Worm (Caenorhabditis elegans) whole organism, L4 larva: ENCODE measurements around the gene ech-6.
A peak's percentile ranks its signal among the peaks of the same experiment; 100 is the strongest.

Experiments used
- F26F4.8 ChIP-seq: fragments of 200-800 bp; sonication (Bioruptor generic); conservative IDR thresholded peaks from 2 replicates; pipeline ENCODE4 v1.3.6; 2022; ENCODE audit warnings: missing genetic modification characterization, missing compliant biosample characterization
- F44E2.7 ChIP-seq: fragments of 200-800 bp; sonication (Bioruptor generic); IDR thresholded peaks from 2 replicates; pipeline ENCODE4 v2.1.2; 2022; ENCODE audit warnings: missing genetic modification characterization, missing compliant biosample characterization
- F49E8.2 ChIP-seq: sonication (generic microtip); optimal IDR thresholded peaks from 2 replicates; lab custom pipeline; 2016; ENCODE audit warnings: missing compliant biosample characterization, mild to moderate bottlenecking, missing genetic modification characterization, borderline replicate concordance
- Y105C5A.15 ChIP-seq: fragments of 200-800 bp; sonication (Bioruptor generic); IDR thresholded peaks from 2 replicates; pipeline ENCODE4 v1.3.6; 2022; ENCODE audit warnings: missing genetic modification characterization, missing compliant biosample characterization
- ZK337.2 ChIP-seq: fragments of 200-800 bp; sonication (Bioruptor generic); IDR thresholded peaks from 2 replicates; pipeline ENCODE4 v1.3.6; 2022; ENCODE audit warnings: missing genetic modification reagents, missing genetic modification characterization, missing compliant biosample characterization
- ZK546.5 ChIP-seq, 2 experiments: sonication (generic microtip); optimal IDR thresholded peaks; 2 replicates each; lab custom pipeline; 2017; ENCODE audit warnings: missing biosample characterization in 2 of 2, missing genetic modification characterization in 2 of 2
- arid-1 ChIP-seq: fragments of 200-800 bp; sonication (Bioruptor generic); conservative IDR thresholded peaks from 2 replicates; pipeline ENCODE4 v1.3.6; 2022; ENCODE audit warnings: missing genetic modification reagents, missing genetic modification characterization, missing compliant biosample characterization
- ceh-20 ChIP-seq: fragments of 200-800 bp; sonication (Bioruptor generic); IDR thresholded peaks from 2 replicates; pipeline ENCODE4 v1.3.6; 2022; ENCODE audit warnings: missing genetic modification reagents, missing genetic modification characterization, missing compliant biosample characterization
- ceh-82 ChIP-seq: sonication (generic microtip); optimal IDR thresholded peaks from 2 replicates; lab custom pipeline; 2017; ENCODE audit warnings: missing biosample characterization, missing genetic modification characterization
- daf-16 ChIP-seq, 3 experiments: sonication (generic microtip); optimal IDR thresholded peaks; 2 replicates each; lab custom pipeline; 2016 to 2017; ENCODE audit warnings: missing genetic modification characterization in 3 of 3, missing genetic modification reagents in 3 of 3, mild to moderate bottlenecking in 2 of 3, missing compliant biosample characterization in 2 of 3, missing biosample characterization in 1 of 3, moderate library complexity in 1 of 3
- daf-8 ChIP-seq: fragments of 200-800 bp; sonication (Bioruptor generic); IDR thresholded peaks from 2 replicates; pipeline ENCODE4 v1.3.6; 2022; ENCODE audit warnings: missing genetic modification characterization, missing compliant biosample characterization
- dmd-6 ChIP-seq: fragments of 200-800 bp; sonication (Bioruptor generic); IDR thresholded peaks from 2 replicates; pipeline ENCODE4 v1.3.6; 2022; ENCODE audit warnings: missing genetic modification reagents, missing genetic modification characterization, missing compliant biosample characterization
- dmd-8 ChIP-seq: fragments of 200-800 bp; sonication (Bioruptor generic); IDR thresholded peaks from 2 replicates; pipeline ENCODE4 v1.3.6; 2022; ENCODE audit warnings: missing genetic modification characterization, missing compliant biosample characterization
- duxl-1 ChIP-seq: sonication (generic microtip); optimal IDR thresholded peaks from 2 replicates; lab custom pipeline; 2016; ENCODE audit warnings: mild to moderate bottlenecking, missing genetic modification characterization, moderate library complexity, missing compliant biosample characterization; ENCODE audit not compliant: poor library complexity
- egl-27 ChIP-seq: sonication (generic microtip); optimal IDR thresholded peaks from 3 replicates; lab custom pipeline; 2017; ENCODE audit warnings: missing biosample characterization, missing genetic modification reagents, missing genetic modification characterization
- fkh-10 ChIP-seq: fragments of 150-350 bp; optimal IDR thresholded peaks from 2 replicates; lab custom pipeline; 2014; ENCODE audit warnings: missing biosample characterization, missing genetic modification reagents, missing genetic modification characterization
- hif-1 ChIP-seq, 2 experiments: sonication (generic microtip); optimal IDR thresholded peaks; 2 replicates each; lab custom pipeline; 2016 to 2017; ENCODE audit warnings: missing compliant biosample characterization in 2 of 2, missing genetic modification characterization in 2 of 2, missing genetic modification reagents in 2 of 2, missing genotype in 2 of 2, mild to moderate bottlenecking in 1 of 2
- hlh-11 ChIP-seq: fragments of 200-800 bp; sonication (Bioruptor generic); optimal IDR thresholded peaks from 2 replicates; lab custom pipeline; 2018; ENCODE audit warnings: mild to moderate bottlenecking, missing genetic modification characterization, missing compliant biosample characterization
- lin-13 ChIP-seq: fragments of 150-350 bp; optimal IDR thresholded peaks from 2 replicates; lab custom pipeline; 2014; ENCODE audit warnings: missing biosample characterization, missing genetic modification reagents, missing genetic modification characterization
- lin-29 ChIP-seq: fragments of 200-800 bp; sonication (Bioruptor generic); IDR thresholded peaks from 2 replicates; pipeline ENCODE4 v1.3.6; 2022; ENCODE audit warnings: missing genetic modification reagents, missing genetic modification characterization, missing compliant biosample characterization
- lin-38 ChIP-seq: fragments of 200-800 bp; sonication (Bioruptor generic); IDR thresholded peaks from 2 replicates; pipeline ENCODE4 v1.3.6; 2022; ENCODE audit warnings: missing genetic modification reagents, missing genetic modification characterization, missing compliant biosample characterization
- lir-3 ChIP-seq: sonication (generic microtip); optimal IDR thresholded peaks from 2 replicates; lab custom pipeline; 2016; ENCODE audit warnings: mild to moderate bottlenecking, missing genetic modification characterization, missing compliant biosample characterization
- madf-5 ChIP-seq, 2 experiments: fragments of 200-800 bp; sonication (Bioruptor generic); IDR thresholded peaks; 2 replicates each; pipeline ENCODE4 v1.3.6; 2022; ENCODE audit warnings: missing compliant biosample characterization in 2 of 2, missing genetic modification characterization in 2 of 2
- madf-9 ChIP-seq: fragments of 200-800 bp; sonication (Bioruptor generic); conservative IDR thresholded peaks from 2 replicates; pipeline ENCODE4 v1.3.6; 2022; ENCODE audit warnings: missing genetic modification reagents, missing genetic modification characterization, missing compliant biosample characterization
- mdl-1 ChIP-seq, 2 experiments: fragments of 150-350 bp in 1 of 2; sonication (generic microtip) in 1 of 2; optimal IDR thresholded peaks; 2 replicates each; lab custom pipeline; 2014 to 2017; ENCODE audit warnings: missing biosample characterization in 2 of 2, missing genetic modification characterization in 2 of 2
- mdt-29 ChIP-seq: fragments of 200-800 bp; sonication (Bioruptor generic); IDR thresholded peaks from 2 replicates; pipeline ENCODE4 v1.3.6; 2022; ENCODE audit warnings: missing genetic modification reagents, missing genetic modification characterization, missing compliant biosample characterization
- nhr-111 ChIP-seq: fragments of 200-800 bp; sonication (Bioruptor generic); optimal IDR thresholded peaks from 2 replicates; lab custom pipeline; 2018; ENCODE audit warnings: mild to moderate bottlenecking, missing genetic modification characterization, missing compliant biosample characterization
- nhr-25 ChIP-seq: sonication (generic microtip); optimal IDR thresholded peaks from 2 replicates; lab custom pipeline; 2017; ENCODE audit warnings: missing genetic modification characterization, mild to moderate bottlenecking, missing compliant biosample characterization, antibody characterized with exemption, moderate library complexity, borderline replicate concordance; ENCODE audit not compliant: insufficient read depth
- nhr-42 ChIP-seq: fragments of 200-800 bp; sonication (Bioruptor generic); IDR thresholded peaks from 2 replicates; pipeline ENCODE4 v1.3.6; 2022; ENCODE audit warnings: missing genetic modification characterization, missing compliant biosample characterization
- nhr-48 ChIP-seq: sonication (generic microtip); optimal IDR thresholded peaks from 2 replicates; lab custom pipeline; 2016; ENCODE audit warnings: mild to moderate bottlenecking, missing genetic modification characterization, missing compliant biosample characterization
- nhr-6 ChIP-seq: fragments of 150-350 bp; optimal IDR thresholded peaks from 2 replicates; lab custom pipeline; 2014; ENCODE audit warnings: missing biosample characterization, missing genetic modification characterization
- nhr-76 ChIP-seq: fragments of 150-350 bp; optimal IDR thresholded peaks from 2 replicates; lab custom pipeline; 2014; ENCODE audit warnings: missing biosample characterization, missing genetic modification characterization
- nhr-77 ChIP-seq: fragments of 150-350 bp; optimal IDR thresholded peaks from 2 replicates; lab custom pipeline; 2014; ENCODE audit warnings: missing biosample characterization, missing genetic modification characterization
- pqm-1 ChIP-seq: sonication (generic microtip); optimal IDR thresholded peaks from 2 replicates; lab custom pipeline; 2017; ENCODE audit warnings: missing biosample characterization, missing genetic modification characterization
- rbr-2 ChIP-seq: sonication (generic microtip); optimal IDR thresholded peaks from 2 replicates; lab custom pipeline; 2016; ENCODE audit warnings: missing genotype, missing genetic modification characterization, missing compliant biosample characterization
- saeg-2 ChIP-seq: fragments of 200-800 bp; sonication (Bioruptor generic); IDR thresholded peaks from 2 replicates; pipeline ENCODE4 v1.3.6; 2022; ENCODE audit warnings: missing genetic modification reagents, missing genetic modification characterization, missing compliant biosample characterization
- sdz-12 ChIP-seq: fragments of 200-800 bp; sonication (Bioruptor generic); optimal IDR thresholded peaks from 2 replicates; lab custom pipeline; 2018; ENCODE audit warnings: mild to moderate bottlenecking, missing genetic modification characterization, missing compliant biosample characterization
- set-16 ChIP-seq: fragments of 200-800 bp; sonication (Bioruptor generic); IDR thresholded peaks from 2 replicates; pipeline ENCODE4 v1.3.6; 2022; ENCODE audit warnings: missing genetic modification reagents, missing genetic modification characterization, missing compliant biosample characterization
- skn-1 ChIP-seq: fragments of 150-350 bp; optimal IDR thresholded peaks from 2 replicates; lab custom pipeline; 2014; ENCODE audit warnings: missing biosample characterization, missing genetic modification characterization
- spr-1 ChIP-seq: sonication (generic microtip); optimal IDR thresholded peaks from 2 replicates; lab custom pipeline; 2016; ENCODE audit warnings: mild to moderate bottlenecking, missing genetic modification characterization, missing compliant biosample characterization
- spr-3 ChIP-seq: fragments of 200-800 bp; sonication (Bioruptor generic); optimal IDR thresholded peaks from 2 replicates; lab custom pipeline; 2018; ENCODE audit warnings: mild to moderate bottlenecking, missing genetic modification characterization, missing compliant biosample characterization
- tag-97 ChIP-seq: fragments of 200-800 bp; sonication (Bioruptor generic); IDR thresholded peaks from 2 replicates; pipeline ENCODE4 v1.3.6; 2022; ENCODE audit warnings: missing genetic modification characterization, missing compliant biosample characterization
- tra-1 ChIP-seq: fragments of 200-800 bp; sonication (Bioruptor generic); IDR thresholded peaks from 2 replicates; pipeline ENCODE4 v1.3.6; 2022; ENCODE audit warnings: missing genetic modification reagents, missing genetic modification characterization, missing compliant biosample characterization
- unc-130 ChIP-seq: sonication (generic microtip); optimal IDR thresholded peaks from 2 replicates; lab custom pipeline; 2016; ENCODE audit warnings: missing genetic modification reagents, missing genetic modification characterization, missing compliant biosample characterization
- unc-39 ChIP-seq: sonication (generic microtip); optimal IDR thresholded peaks from 2 replicates; lab custom pipeline; 2017; ENCODE audit warnings: missing biosample characterization, missing genetic modification characterization
- vab-7 ChIP-seq: fragments of 200-800 bp; sonication (Bioruptor generic); IDR thresholded peaks from 2 replicates; pipeline ENCODE4 v1.3.6; 2022; ENCODE audit warnings: missing genetic modification reagents, missing genetic modification characterization, missing compliant biosample characterization
- zag-1 ChIP-seq: fragments of 150-350 bp; optimal IDR thresholded peaks from 2 replicates; lab custom pipeline; 2014; ENCODE audit warnings: missing biosample characterization, missing genetic modification characterization
- zfp-2 ChIP-seq: sonication (generic microtip); optimal IDR thresholded peaks from 2 replicates; lab custom pipeline; 2016; ENCODE audit warnings: mild to moderate bottlenecking, missing genetic modification characterization, missing compliant biosample characterization
- zip-2 ChIP-seq: fragments of 150-350 bp; optimal IDR thresholded peaks from 2 replicates; lab custom pipeline; 2014; ENCODE audit warnings: missing biosample characterization, missing genetic modification characterization
- ztf-11 ChIP-seq: fragments of 150-350 bp; optimal IDR thresholded peaks from 2 replicates; lab custom pipeline; 2014; ENCODE audit warnings: missing biosample characterization, missing genetic modification characterization
- ztf-7 ChIP-seq: fragments of 150-350 bp; optimal IDR thresholded peaks from 2 replicates; lab custom pipeline; 2014; ENCODE audit warnings: missing biosample characterization, missing genetic modification characterization

ech-6 gene

DNA sequence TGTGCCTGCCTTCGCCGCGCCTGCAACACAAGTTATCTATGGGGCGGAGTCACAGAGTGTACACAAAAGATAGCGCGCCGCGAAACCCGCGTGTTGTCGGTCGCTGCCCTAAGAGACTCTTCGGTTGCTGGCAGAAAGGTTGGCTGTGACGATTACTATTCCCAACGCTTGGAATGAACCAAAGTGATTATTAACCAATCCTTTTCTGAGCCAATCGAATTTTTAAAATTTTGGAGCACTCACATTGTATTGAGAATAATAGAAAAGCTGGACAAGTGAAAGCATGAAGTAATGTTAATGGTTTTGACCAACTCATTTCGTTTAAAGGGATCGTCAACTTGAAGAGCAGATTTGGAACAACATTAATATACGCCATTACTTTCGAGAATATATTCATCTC, 35.4 kb downstream of the ech-6 start (continued):
- TF ChIP-seq nhr-42 (GFP tag; lab: Robert Waterston, UW) (peak; percentile 27; the same call in 1 of the 2 replicates), F44E2.7 (GFP tag; lab: Robert Waterston, UW) (no peak), F49E8.2 (peak; percentile 90), spr-1 (tag; lab: Kevin White, UChicago) (peak; percentile 16), lir-3 (tag; lab: Kevin White, UChicago) (no peak), vab-7 (GFP tag; lab: Robert Waterston, UW) (no peak), daf-16 (GFP tag; optimal IDR thresholded peaks at IDR 0.05; lab: Kevin White, UChicago) (peak in 1 of 2 experiments; percentile 63), daf-16 (tag; optimal IDR thresholded peaks at IDR 0.05; lab: Kevin White, UChicago) (peak; percentile 69), duxl-1 (tag; lab: Kevin White, UChicago) (peak; percentile 48), F26F4.8 (no peak), ztf-11 (tag; lab: Kevin White, UChicago) (no peak), arid-1 (no peak), tag-97 (GFP tag; lab: Robert Waterston, UW) (no peak), madf-9 (GFP tag; lab: Robert Waterston, UW) (no peak), lin-29 (GFP tag; lab: Robert Waterston, UW) (no peak), lin-13 (GFP tag; lab: Kevin White, UChicago) (peak; percentile 57), mdl-1 (tag; optimal IDR thresholded peaks at IDR 0.05; lab: Kevin White, UChicago) (no peak), daf-8 (GFP tag; lab: Robert Waterston, UW) (no peak), ZK546.5 (tag; optimal IDR thresholded peaks at IDR 0.05; lab: Kevin White, UChicago) (no peak), nhr-77 (tag; lab: Kevin White, UChicago) (no peak), nhr-6 (tag; lab: Kevin White, UChicago) (peak; percentile 65), dmd-6 (peak; percentile 63), nhr-25 (tag; lab: Kevin White, UChicago) (peak; percentile 63), Y105C5A.15 (no peak), set-16 (GFP tag; lab: Robert Waterston, UW) (no peak), zip-2 (tag; lab: Kevin White, UChicago) (no peak), spr-3 (GFP tag; lab: Kevin White, UChicago) (no peak), lin-38 (GFP tag; lab: Robert Waterston, UW) (peak; percentile 67), hif-1 (tag; optimal IDR thresholded peaks at IDR 0.05; lab: Kevin White, UChicago) (peak in 1 of 2 experiments; percentile 8), madf-5 (GFP tag; IDR thresholded peaks at IDR 0.05; lab: Robert Waterston, UW) (no peak), ceh-20 (GFP tag; lab: Robert Waterston, UW) (no peak), ceh-82 (tag; lab: Kevin White, UChicago) (no peak), egl-27 (tag; lab: Kevin White, UChicago) (no peak), sdz-12 (GFP tag; lab: Kevin White, UChicago) (no peak), hlh-11 (tag; lab: Kevin White, UChicago) (peak; percentile 70), unc-39 (tag; lab: Kevin White, UChicago) (no peak), fkh-10 (GFP tag; lab: Kevin White, UChicago) (no peak), rbr-2 (tag; lab: Kevin White, UChicago) (peak; percentile 20), ZK337.2 (GFP tag; lab: Robert Waterston, UW) (0 out of 2 replicates have a peak, but pooled peaks have one; percentile 12), dmd-8 (GFP tag; lab: Robert Waterston, UW) (no peak), tra-1 (GFP tag; lab: Robert Waterston, UW) (peak; percentile 28; the same call in 1 of the 2 replicates), zag-1 (tag; lab: Kevin White, UChicago) (no peak), saeg-2 (no peak), skn-1 (tag; lab: Kevin White, UChicago) (no peak), nhr-76 (tag; lab: Kevin White, UChicago) (no peak), nhr-111 (no peak), zfp-2 (tag; lab: Kevin White, UChicago) (no peak), nhr-48 (tag; lab: Kevin White, UChicago) (peak; percentile 63), mdt-29 (no peak), unc-130 (GFP tag; lab: Kevin White, UChicago) (peak; percentile 2), ztf-7 (tag; lab: Kevin White, UChicago) (peak; percentile 33), pqm-1 (tag; lab: Kevin White, UChicago) (no peak)
